Worm (Caenorhabditis elegans): Measurements from ENCODE around the gene ZK54.3.

ce11 chrX:17421532-17422078 lies 45.2 kb downstream of the ZK54.3 start, which contains the start of gene osm-11:
- TF ChIP-seq nhr-27 (tag; optimal IDR thresholded peaks at IDR 0.05) (no peak), B0019.2 (GFP tag; conservative IDR thresholded peaks at IDR 0.05) (no peak), C06A6.2 (GFP tag; conservative IDR thresholded peaks at IDR 0.05) (no peak), aptf-3 (GFP tag; IDR thresholded peaks at IDR 0.05) (no peak), nfya-1 (tag; optimal IDR thresholded peaks at IDR 0.05; ENCODE audit: borderline replicate concordance, insufficient read depth) (no peak), hlh-26 (GFP tag; conservative IDR thresholded peaks at IDR 0.05) (no peak), ccch-3 (GFP tag; optimal IDR thresholded peaks at IDR 0.05) (no peak), sea-2 (GFP tag; IDR thresholded peaks at IDR 0.05) (no peak), lsl-1 (GFP tag; optimal IDR thresholded peaks at IDR 0.05) (no peak)
